Worm (Caenorhabditis elegans) whole organism, L4/young adult: ENCODE data around the gene ztf-7.

ENCODE experiments used
- W03F9.2 ChIP-seq: fragments of 150-350 bp; optimal IDR thresholded peaks from 2 replicates; lab custom pipeline; 2014; ENCODE audit warnings: missing biosample characterization, missing genetic modification characterization
- dao-5 ChIP-seq: sonication (generic microtip); optimal IDR thresholded peaks from 2 replicates; lab custom pipeline; 2016; ENCODE audit warnings: missing genotype, missing genetic modification characterization, moderate library complexity, missing compliant biosample characterization
- him-1 ChIP-seq: sonication (generic microtip); optimal IDR thresholded peaks from 2 replicates; lab custom pipeline; 2016; ENCODE audit warnings: missing genotype, missing genetic modification reagents, missing genetic modification characterization, missing compliant biosample characterization

The ztf-7 gene

DNA sequence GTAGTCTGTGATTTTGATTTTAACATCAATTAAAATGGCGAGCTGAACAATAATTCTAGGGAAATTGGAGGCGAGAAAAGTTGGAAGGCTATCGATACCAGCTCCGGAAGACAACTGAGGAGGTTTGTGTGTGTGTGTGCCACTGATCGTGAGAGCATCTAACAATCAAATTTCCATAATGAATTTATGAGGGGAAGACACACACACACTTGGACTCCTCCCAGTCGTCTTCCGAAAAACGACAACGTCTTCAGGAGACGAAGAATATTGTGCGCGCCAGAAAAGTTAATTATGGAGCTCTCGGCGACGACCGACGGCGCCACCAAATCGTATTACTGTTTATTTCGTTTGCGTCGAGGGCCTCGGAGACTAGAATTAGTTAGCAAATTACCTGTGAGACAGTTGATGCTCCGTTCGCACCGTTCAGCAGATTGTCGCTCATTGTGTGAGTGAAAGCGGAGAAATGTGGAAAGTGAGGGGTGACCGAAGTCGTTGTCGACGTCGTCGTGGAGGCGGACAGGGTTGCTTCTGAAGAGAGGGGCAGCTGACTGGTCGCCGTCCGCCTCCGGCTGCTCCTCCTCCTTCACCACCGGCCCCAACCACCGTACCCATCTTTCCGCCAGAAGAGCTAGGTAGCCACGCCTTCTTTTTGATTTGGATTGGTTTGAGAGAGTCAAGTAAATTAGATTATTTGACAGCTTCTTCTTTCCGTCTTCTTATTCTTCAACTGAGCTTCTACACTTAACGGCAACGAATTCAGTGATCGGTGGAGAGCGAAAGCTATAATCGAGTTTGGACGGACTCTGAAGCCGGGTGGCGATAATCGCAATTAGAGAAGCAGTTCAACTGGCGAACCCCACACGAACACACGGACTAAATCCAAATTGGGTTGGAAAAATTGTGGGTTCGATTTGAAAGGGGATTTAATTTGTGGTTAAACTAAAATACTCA, 20.4 kb downstream of the ztf-7 start, which contains the start of gene unc-42:
Gene unc-42 (minus strand): TSS at position 564 of the 951 bp plus-strand sequence.
- TF ChIP-seq dao-5 (tag; lab: Kevin White, UChicago) (no peak), W03F9.2 (tag; lab: Kevin White, UChicago) (no peak), him-1 (no peak)

DNA sequence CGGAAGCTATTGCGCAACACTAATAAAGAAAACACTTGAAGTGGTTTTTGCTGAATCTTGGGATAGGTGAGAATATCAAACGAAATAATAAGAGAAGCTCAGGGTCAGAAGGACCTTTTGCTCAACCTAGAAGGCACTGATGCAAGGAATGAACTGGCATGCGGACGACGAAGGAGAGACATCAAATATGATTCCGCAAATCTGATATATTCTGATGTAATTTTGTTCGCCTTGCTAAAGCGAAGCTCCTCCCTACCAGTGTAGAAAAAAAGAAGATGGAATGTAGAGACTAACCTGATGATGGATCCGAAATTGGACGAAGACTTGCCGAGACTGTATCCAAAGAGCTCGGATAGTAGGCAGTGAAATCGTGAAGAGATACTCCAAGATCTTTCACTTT, 21.6 kb downstream of the ztf-7 start:
- TF ChIP-seq him-1: no peak
- TF ChIP-seq W03F9.2 (tag; lab: Kevin White, UChicago): no peak
- no peak for TF ChIP-seq dao-5 (tag; lab: Kevin White, UChicago)

DNA sequence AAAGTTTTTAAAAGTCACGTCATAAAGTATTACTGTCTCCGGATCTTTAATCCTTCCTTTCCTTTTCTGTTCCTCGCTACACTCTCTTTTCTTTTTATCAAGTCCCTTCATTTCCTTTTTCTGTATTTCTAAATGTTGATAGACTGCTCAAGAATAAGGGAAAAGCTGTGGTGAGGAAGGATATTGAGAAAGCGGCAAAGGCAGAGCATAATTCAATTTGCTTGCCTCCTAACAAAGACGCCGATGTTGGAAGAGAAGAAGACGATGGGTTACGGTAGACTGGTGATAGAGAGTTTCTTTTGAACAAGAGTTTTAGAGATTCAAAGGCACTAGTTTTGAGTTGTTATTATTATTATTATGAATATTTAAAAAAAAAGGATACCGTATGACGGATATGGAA, 23.9 kb downstream of the ztf-7 start:
- TF ChIP-seq him-1: no peak

DNA sequence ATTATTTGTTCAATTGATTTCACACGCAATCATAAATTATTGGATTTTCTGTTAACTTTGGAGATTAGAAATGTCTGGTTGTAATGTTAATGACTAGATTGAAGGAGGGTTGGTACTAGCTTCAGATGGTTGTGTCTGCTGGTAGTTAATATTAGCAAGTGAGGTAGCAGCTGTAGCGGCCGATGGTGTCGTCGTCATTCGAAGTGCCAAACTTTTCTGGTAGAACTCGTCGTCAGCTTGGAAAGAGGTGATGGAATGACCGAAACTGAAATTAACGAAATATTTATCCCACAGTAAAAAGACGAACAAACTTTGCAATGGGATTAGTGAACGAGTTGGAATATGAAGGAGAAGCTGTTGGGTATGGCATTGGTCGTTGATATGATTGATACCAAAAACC, 25.0 kb downstream of the ztf-7 start:
- TF ChIP-seq W03F9.2 (tag; lab: Kevin White, UChicago): no peak
- no peak for TF ChIP-seq him-1
- no peak for TF ChIP-seq dao-5 (tag; lab: Kevin White, UChicago)

DNA sequence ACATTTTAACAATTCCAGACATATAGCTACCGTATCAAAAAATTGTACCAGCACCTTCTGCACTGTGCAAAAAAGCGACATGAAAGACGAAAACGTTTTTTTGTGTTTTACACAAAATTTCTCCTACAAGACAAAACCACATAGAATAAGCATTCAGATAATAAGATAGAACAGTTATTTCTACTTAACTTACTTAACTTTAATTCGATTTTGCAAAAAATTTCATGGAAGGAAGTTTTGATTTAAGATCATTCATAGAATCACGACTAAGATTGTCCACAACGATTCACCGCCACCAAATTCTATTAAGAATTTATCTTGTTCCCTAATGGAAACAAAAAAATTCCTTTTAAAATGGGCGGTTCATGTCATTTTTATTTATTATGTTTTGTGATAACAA, 25.7 kb downstream of the ztf-7 start:
- TF ChIP-seq him-1 (no peak), dao-5 (tag; lab: Kevin White, UChicago) (no peak), W03F9.2 (tag; lab: Kevin White, UChicago) (no peak)

DNA sequence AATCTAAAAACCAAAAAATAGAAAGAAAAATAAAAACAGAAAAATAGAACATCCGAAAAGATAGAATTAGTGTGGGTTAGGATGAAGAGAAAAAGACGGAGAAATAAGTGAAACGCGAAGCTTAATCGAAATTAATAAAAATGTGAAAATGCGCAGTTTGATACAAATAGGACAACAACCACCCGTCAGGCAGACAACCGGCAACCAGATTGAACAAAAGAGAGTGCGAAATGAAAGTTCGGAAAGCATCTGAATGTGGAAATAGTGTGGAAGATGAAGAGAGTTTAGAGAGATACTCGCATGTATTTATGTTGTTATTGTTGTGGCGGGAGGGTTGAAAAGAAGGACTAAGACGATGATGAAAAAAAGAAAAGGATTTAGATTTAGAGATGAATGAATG, 31.1 kb downstream of the ztf-7 start:
- TF ChIP-seq him-1 (no peak), W03F9.2 (tag; lab: Kevin White, UChicago) (no peak), dao-5 (tag; lab: Kevin White, UChicago) (no peak)

DNA sequence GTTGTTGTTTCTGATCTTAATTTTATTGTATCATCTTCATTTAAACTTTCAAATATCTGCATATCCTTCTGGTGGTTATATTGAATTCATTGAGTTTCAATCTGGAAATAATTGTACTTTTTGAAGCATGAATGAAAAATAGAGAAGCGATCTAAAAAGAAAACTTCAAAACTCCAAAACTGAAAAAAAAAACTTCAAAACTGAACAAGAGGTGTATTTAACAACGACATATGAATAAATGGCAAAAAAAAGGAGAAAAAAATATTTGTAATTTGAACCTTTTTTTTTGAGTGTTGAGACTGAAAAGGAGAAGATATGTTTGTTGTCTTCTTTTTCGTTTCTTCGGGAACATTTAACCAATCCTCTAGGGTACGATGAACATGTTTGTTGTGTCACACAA, 31.6 kb downstream of the ztf-7 start, which contains the start of gene F58E6.11:
Gene F58E6.11 (minus strand): TSS at position 101 of the 400 bp plus-strand sequence.
- TF ChIP-seq W03F9.2 (tag; lab: Kevin White, UChicago): no peak
- no peak for TF ChIP-seq dao-5 (tag; lab: Kevin White, UChicago)

DNA sequence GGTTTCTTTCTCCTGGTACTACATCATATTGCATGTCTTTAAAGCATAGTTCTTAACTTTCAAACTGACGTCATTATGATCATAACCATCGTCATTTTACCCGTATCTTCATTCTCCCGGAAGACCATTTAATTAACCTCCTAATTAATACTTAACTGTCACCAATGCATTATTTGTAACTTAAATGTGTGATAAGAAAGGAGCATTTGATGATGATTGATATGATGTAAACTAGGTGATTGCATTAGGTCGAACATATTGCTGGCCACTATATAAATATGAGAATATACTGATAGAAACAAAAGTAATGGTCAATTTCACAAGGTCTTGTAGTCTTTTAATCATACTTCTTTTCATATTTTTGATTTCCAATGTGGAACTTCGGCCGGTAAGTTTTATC, 33.3 kb downstream of the ztf-7 start, which contains the start of gene hrg-3:
Gene hrg-3 (plus strand): TSS at position 227 of the 400 bp plus-strand sequence.
- TF ChIP-seq W03F9.2 (tag; lab: Kevin White, UChicago): no peak
- TF ChIP-seq him-1: no peak
- no peak for TF ChIP-seq dao-5 (tag; lab: Kevin White, UChicago)

DNA sequence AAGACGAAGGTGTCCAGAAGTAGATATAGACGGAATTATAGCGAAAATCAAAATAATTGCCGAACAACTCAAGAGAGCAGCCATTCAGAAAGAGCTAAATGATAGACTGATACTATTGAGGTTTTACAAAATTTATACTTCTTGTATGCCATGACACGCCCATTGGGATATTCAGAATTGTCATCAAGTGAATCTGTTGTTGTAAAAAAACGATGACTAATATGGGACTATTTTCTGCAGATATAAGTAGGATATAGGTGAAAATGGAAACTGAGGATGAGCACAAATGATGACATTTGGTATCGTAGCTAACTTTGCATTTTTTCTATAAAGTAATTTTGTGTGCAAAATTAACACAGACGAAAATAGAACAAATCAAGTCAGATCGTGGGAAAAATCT, 33.8 kb downstream of the ztf-7 start, which contains the start of gene F58E6.8:
Gene F58E6.8 (minus strand): TSS at position 101 of the 400 bp plus-strand sequence.
- no peak for TF ChIP-seq him-1
- TF ChIP-seq W03F9.2 (tag; lab: Kevin White, UChicago): no peak
- TF ChIP-seq dao-5 (tag; lab: Kevin White, UChicago): no peak

DNA sequence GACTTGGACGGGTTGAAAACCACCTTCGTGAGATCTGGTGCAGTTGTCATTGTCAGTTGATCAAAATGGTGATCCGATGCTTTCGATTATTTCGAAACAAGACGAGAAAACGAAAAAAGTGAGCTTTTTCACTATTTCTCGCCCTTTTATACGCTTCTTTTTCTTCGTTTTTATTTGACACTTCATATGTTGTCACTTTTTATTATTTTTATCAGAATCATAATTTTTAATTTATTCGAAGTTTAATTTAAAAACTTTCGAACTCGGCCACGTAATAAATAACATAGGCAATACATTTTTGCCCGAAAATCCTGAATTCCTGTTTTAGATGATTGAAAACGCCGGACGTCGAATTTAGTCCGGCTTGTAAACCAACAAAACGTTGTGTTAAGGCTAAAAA, 35.0 kb downstream of the ztf-7 start, which contains the start of gene F58E6.5:
Gene F58E6.5 (minus strand): TSS at position 101 of the 400 bp plus-strand sequence.
- TF ChIP-seq W03F9.2 (tag; lab: Kevin White, UChicago) (no peak), him-1 (no peak), dao-5 (tag; lab: Kevin White, UChicago) (no peak)

DNA sequence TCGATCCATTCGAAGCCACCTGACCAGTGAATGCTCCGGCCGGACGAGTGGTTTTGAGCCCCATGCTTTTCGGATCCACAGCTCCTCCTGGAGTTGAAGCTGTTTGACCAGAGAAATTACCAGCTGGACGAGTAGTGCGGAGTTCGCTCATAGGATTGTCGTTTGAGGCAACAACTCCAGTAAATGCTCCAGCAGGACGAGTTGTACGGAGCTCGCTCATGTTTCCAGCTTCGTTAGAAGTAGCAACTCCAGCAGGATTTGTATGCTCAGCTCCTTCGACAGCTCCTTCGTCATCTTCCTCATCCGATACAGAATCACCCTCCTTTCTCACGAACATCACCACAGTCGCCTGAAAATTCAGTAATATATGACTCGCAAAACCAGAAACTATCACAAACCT, 36.0 kb downstream of the ztf-7 start:
- TF ChIP-seq W03F9.2 (tag; lab: Kevin White, UChicago): no peak
- TF ChIP-seq him-1: no peak
- no peak for TF ChIP-seq dao-5 (tag; lab: Kevin White, UChicago)

DNA sequence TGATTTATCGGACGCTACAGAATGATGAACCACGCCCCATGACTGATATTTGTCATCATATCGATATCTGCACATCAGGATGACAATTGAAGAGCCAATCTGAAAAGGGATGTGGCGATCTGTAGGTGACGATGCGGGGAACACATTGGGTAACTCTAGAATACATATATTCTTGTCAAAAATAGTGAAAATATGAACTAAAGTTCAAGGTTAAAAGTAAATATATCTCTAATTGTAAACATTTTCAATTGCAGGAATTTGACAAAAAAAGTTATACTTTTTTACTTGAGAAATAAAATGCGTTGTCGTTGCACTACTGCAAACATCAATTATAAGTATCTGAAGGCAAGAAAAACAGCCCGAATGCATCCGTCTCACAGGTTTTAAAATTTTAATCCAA, 36.6 kb downstream of the ztf-7 start, which contains the start of gene F58E6.6:
Gene F58E6.6 (minus strand): TSS at position 101 of the 400 bp plus-strand sequence.
- no peak for TF ChIP-seq him-1
- TF ChIP-seq dao-5 (tag; lab: Kevin White, UChicago): no peak
- TF ChIP-seq W03F9.2 (tag; lab: Kevin White, UChicago): no peak

DNA sequence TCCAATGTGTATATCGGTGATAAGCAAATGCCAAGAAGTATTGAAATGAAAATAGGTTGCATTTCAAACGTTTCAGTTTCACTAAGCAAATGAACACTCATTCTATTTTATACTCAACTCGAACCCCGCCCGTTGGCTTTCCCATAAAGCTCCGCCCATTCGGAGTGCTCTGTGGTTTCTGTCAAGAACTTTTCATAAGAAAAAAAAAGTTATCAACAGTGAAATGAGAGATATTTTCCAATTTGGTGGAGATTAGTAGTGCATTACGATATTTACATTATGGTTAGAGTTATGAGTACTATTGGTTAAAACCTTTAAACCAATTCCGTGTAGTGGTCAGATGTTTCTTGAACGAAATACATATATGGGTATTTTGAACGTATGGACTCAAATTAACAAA, 39.2 kb downstream of the ztf-7 start, which contains the start of gene F58E6.4:
Gene F58E6.4 (minus strand): TSS at position 101 of the 400 bp plus-strand sequence.
- no peak for TF ChIP-seq him-1
- no peak for TF ChIP-seq dao-5 (tag; lab: Kevin White, UChicago)
- no peak for TF ChIP-seq W03F9.2 (tag; lab: Kevin White, UChicago)

DNA sequence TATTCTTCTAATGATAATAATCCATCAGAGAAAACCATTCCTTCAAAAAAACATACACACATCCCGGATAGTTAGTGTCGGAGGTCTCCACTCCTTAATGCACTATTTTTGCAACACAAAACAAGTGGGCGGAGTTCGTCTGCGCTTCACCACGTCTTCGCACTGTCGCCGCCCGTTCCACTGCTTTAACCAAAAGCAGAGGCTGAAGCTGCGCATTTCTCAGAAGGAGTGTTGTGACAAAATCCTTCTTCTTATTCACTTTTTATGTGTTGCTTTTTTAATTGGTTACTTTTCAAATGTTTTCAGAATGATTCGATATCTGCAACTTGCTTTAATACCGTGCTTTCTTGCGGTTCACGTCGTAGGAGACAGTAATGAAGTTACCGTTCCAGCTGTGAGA, 44.6 kb downstream of the ztf-7 start, which contains the start of gene F58E6.13:
Gene F58E6.13 (plus strand): TSS at position 301 of the 400 bp plus-strand sequence.
- TF ChIP-seq dao-5 (tag; lab: Kevin White, UChicago) (no peak), W03F9.2 (tag; lab: Kevin White, UChicago) (no peak), him-1 (no peak)
